Worm (Caenorhabditis elegans) whole organism, mixed stage, embryonic: ENCODE measurements around the gene ztf-18.

Experiments used
- blmp-1 ChIP-seq: fragments of 150-350 bp; optimal IDR thresholded peaks from 2 replicates; lab custom pipeline; 2014; ENCODE audit warnings: missing biosample characterization, missing genetic modification characterization
- nhr-237 ChIP-seq: fragments of 150-350 bp; optimal IDR thresholded peaks from 2 replicates; lab custom pipeline; 2014; ENCODE audit warnings: missing biosample characterization, missing genetic modification characterization
- nhr-76 ChIP-seq: sonication (generic microtip); optimal IDR thresholded peaks from 2 replicates; lab custom pipeline; 2017; ENCODE audit warnings: missing biosample characterization, missing genetic modification characterization
- snpc-4 ChIP-seq: fragments of 150-350 bp; optimal IDR thresholded peaks from 2 replicates; lab custom pipeline; 2014; ENCODE audit warnings: missing biosample characterization, missing genetic modification characterization

DNA sequence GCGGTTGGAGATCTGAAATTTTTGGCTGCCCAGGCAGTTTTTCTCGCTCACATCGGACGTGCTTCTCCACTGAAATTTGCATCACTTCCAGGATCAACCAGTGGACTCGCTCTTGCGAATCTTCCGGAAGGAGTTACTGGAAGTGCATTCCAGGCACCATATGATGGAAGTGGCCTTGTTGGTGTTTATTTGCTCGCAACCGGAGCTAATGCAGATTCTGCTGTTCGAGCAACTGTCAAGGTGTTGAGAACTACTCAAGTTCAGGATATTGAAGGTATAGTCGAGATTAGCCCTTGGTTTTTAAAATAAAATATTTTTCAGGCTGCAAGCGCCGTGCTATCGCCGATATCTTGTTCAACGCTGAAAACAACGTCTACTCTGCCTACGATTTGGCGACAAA lies 14.7 kb downstream of the ztf-18 start:
- TF ChIP-seq blmp-1 (no peak), snpc-4 (tag; lab: Kevin White, UChicago) (no peak), nhr-237 (no peak), nhr-76 (tag; lab: Kevin White, UChicago) (no peak)
